Fruit fly (Drosophila melanogaster) whole organism, prepupa: Measurements from ENCODE around the gene GluProRS.

ENCODE experiments used
- CG10631 ChIP-seq: fragments of 200-800 bp; sonication (Bioruptor generic); optimal IDR thresholded peaks from 2 replicates; lab custom pipeline; 2016; ENCODE audit warnings: missing biosample characterization, missing genetic modification characterization
- CG11762 ChIP-seq: fragments of 200-800 bp; sonication (Bioruptor generic); optimal IDR thresholded peaks from 3 replicates; lab custom pipeline; 2016; ENCODE audit warnings: missing biosample characterization, missing genetic modification characterization; ENCODE audit not compliant: insufficient read depth
- CG6808 ChIP-seq: fragments of 200-800 bp; sonication (Bioruptor generic); optimal IDR thresholded peaks from 3 replicates; lab custom pipeline; 2017; ENCODE audit warnings: missing biosample characterization, missing genetic modification characterization, mild to moderate bottlenecking, moderate library complexity, missing genetic modification reagents
- Ets21C ChIP-seq: fragments of 200-800 bp; sonication (Bioruptor generic); optimal IDR thresholded peaks from 3 replicates; lab custom pipeline; 2016; ENCODE audit warnings: missing biosample characterization, missing genetic modification characterization
- Gug ChIP-seq: fragments of 200-800 bp; sonication (Bioruptor generic); IDR thresholded peaks from 2 replicates; pipeline ENCODE4 v1.3.6; 2022; ENCODE audit warnings: missing biosample characterization, missing genetic modification characterization
- Hr4 ChIP-seq: fragments of 200-800 bp; sonication (Bioruptor generic); optimal IDR thresholded peaks from 3 replicates; lab custom pipeline; 2016; ENCODE audit warnings: missing biosample characterization, missing genetic modification characterization
- Smox ChIP-seq: fragments of 200-800 bp; sonication (Bioruptor generic); optimal IDR thresholded peaks from 3 replicates; lab custom pipeline; 2016; ENCODE audit warnings: missing biosample characterization, missing genetic modification characterization
- cyc ChIP-seq: fragments of 200-800 bp; sonication (Bioruptor generic); optimal IDR thresholded peaks from 3 replicates; lab custom pipeline; 2016; ENCODE audit warnings: missing biosample characterization, missing genetic modification characterization
- fkh ChIP-seq: fragments of 200-800 bp; sonication (Bioruptor generic); optimal IDR thresholded peaks from 3 replicates; lab custom pipeline; 2017; ENCODE audit warnings: missing biosample characterization, mild to moderate bottlenecking, missing genetic modification characterization, moderate library complexity

DNA sequence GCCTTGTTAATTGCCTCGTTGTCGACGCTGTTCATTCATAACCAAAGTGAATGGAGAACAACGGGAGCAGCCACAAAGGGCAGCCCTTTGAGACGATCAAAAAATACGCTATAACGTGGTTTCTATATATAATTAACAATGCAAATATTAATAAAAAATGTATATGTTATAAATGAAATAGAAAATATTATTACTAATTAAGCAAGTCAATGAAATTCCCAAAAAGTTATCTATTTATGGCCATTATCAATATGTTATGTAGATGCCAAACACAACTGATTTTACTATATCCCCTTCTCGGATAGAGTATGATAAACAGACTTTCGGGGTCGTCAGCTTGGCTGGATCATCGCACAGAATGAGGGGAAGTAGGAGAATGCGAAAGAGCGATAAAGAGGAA, 11.3 kb upstream of the GluProRS start:
- TF ChIP-seq fkh (GFP tag; lab: Kevin White, UChicago) (no peak), CG6808 (no peak), Hr4 (GFP tag; lab: Kevin White, UChicago) (no peak), CG11762 (GFP tag; lab: Kevin White, UChicago) (no peak), Smox (GFP tag; lab: Kevin White, UChicago) (no peak), Ets21C (no peak), Gug (no peak), CG10631 (GFP tag; lab: Kevin White, UChicago) (peak; percentile 1), cyc (GFP tag; lab: Kevin White, UChicago) (no peak)
